Worm (Caenorhabditis elegans) whole organism, midembryonic: ENCODE data around the gene Y44A6D.6.

ENCODE experiments used
- T22C8.4 ChIP-seq: fragments of 200-800 bp; sonication (Bioruptor generic); IDR thresholded peaks from 2 replicates; pipeline ENCODE4 v1.3.6; 2022; ENCODE audit warnings: missing genetic modification characterization, missing compliant biosample characterization
- cog-1 ChIP-seq: sonication (generic microtip); optimal IDR thresholded peaks from 2 replicates; lab custom pipeline; 2016; ENCODE audit warnings: missing genetic modification characterization, missing compliant biosample characterization
- flt-1 ChIP-seq: fragments of 200-800 bp; sonication (Bioruptor generic); IDR thresholded peaks from 2 replicates; pipeline ENCODE4 v1.3.6; 2022; ENCODE audit warnings: missing genetic modification characterization, missing compliant biosample characterization
- klf-2 ChIP-seq: fragments of 200-800 bp; sonication (Bioruptor generic); conservative IDR thresholded peaks from 2 replicates; pipeline ENCODE4 v1.3.6; 2022; ENCODE audit warnings: missing genetic modification reagents, missing genetic modification characterization, missing compliant biosample characterization
- med-1 ChIP-seq: sonication (generic microtip); optimal IDR thresholded peaks from 2 replicates; lab custom pipeline; 2017; ENCODE audit warnings: missing genetic modification characterization, mild to moderate bottlenecking, missing compliant biosample characterization, antibody characterized with exemption, missing genetic modification reagents; ENCODE audit not compliant: insufficient read depth
- ref-1 ChIP-seq: fragments of 200-800 bp; sonication (Bioruptor generic); conservative IDR thresholded peaks from 2 replicates; pipeline ENCODE4 v1.3.6; 2022; ENCODE audit warnings: missing genetic modification reagents, missing genetic modification characterization, missing compliant biosample characterization
- tab-1 ChIP-seq: fragments of 200-800 bp; sonication (Bioruptor generic); IDR thresholded peaks from 2 replicates; pipeline ENCODE4 v1.3.6; 2022; ENCODE audit warnings: missing genetic modification characterization, missing compliant biosample characterization
- ztf-23 ChIP-seq: fragments of 200-800 bp; sonication (Bioruptor generic); IDR thresholded peaks from 2 replicates; pipeline ENCODE4 v1.3.6; 2022; ENCODE audit warnings: missing genetic modification reagents, missing genetic modification characterization, missing compliant biosample characterization
- ztf-29 ChIP-seq: fragments of 200-800 bp; sonication (Bioruptor generic); IDR thresholded peaks from 2 replicates; pipeline ENCODE4 v1.3.6; 2022; ENCODE audit warnings: missing genetic modification reagents, missing genetic modification characterization, missing compliant biosample characterization

Gene Y44A6D.6

ce11 chrV:20807038-20807437 is at the start of gene Y44A6D.6:
Gene Y44A6D.6 (plus strand): TSS chrV:20807338.
- TF ChIP-seq T22C8.4 (GFP tag; lab: Robert Waterston, UW), result no peak
- TF ChIP-seq tab-1, result no peak
- TF ChIP-seq flt-1 (GFP tag; lab: Robert Waterston, UW), result no peak
- no peak for TF ChIP-seq klf-2
- TF ChIP-seq ztf-23, result no peak

ce11 chrV:20758106-20758505 is 49.0 kb upstream of the Y44A6D.6 start:
- TF ChIP-seq klf-2, result no peak
- no peak for TF ChIP-seq flt-1 (GFP tag; lab: Robert Waterston, UW)
- TF ChIP-seq ztf-23, result no peak
- no peak for TF ChIP-seq tab-1
- no peak for TF ChIP-seq med-1 (GFP tag; lab: Kevin White, UChicago)
- no peak for TF ChIP-seq ref-1
- TF ChIP-seq cog-1, result no peak
- TF ChIP-seq ztf-29 (GFP tag; lab: Robert Waterston, UW), result no peak
- TF ChIP-seq T22C8.4 (GFP tag; lab: Robert Waterston, UW), result no peak

DNA sequence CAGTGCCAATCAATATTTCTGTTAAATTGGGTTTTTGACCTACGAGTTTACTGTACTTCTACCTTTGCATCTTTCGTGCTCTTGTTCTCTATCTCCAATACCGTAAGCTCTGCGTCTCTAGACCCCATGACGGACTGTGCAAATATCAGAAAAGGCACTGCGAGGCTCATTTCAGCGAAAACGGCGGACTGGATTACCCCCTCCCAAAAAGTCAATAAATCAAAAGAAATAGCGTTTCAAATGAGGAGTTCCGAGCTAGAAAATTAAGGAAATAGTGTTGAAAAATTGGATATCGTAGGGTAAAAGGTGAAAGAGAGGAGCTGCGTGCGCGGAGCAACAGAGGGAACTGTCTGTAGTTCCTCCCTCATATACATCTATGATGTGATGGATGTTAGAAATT is 45.4 kb upstream of the Y44A6D.6 start:
- TF ChIP-seq flt-1 (GFP tag; lab: Robert Waterston, UW) (no peak), T22C8.4 (GFP tag; lab: Robert Waterston, UW) (no peak), ztf-23 (no peak), cog-1 (no peak), klf-2 (no peak)

- TF ChIP-seq cog-1 (no peak), ztf-29 (GFP tag; lab: Robert Waterston, UW) (no peak), ztf-23 (no peak), T22C8.4 (GFP tag; lab: Robert Waterston, UW) (no peak), tab-1 (no peak), klf-2 (no peak), med-1 (GFP tag; lab: Kevin White, UChicago) (no peak), ref-1 (no peak), flt-1 (GFP tag; lab: Robert Waterston, UW) (no peak)
Measured at ce11 chrV:20763192-20763591, 43.9 kb upstream of the Y44A6D.6 start.

- TF ChIP-seq ztf-23 (no peak), med-1 (GFP tag; lab: Kevin White, UChicago) (no peak), T22C8.4 (GFP tag; lab: Robert Waterston, UW) (no peak), ref-1 (no peak), cog-1 (no peak), tab-1 (no peak), flt-1 (GFP tag; lab: Robert Waterston, UW) (no peak), klf-2 (no peak), ztf-29 (GFP tag; lab: Robert Waterston, UW) (no peak)
Measured at ce11 chrV:20770061-20770460, 37.1 kb upstream of the Y44A6D.6 start, which contains the start of gene elp-1. Gene elp-1 (minus strand): TSS chrV:20770161.

- no peak for TF ChIP-seq tab-1
Measured at ce11 chrV:20770846-20771245, 36.3 kb upstream of the Y44A6D.6 start.

DNA sequence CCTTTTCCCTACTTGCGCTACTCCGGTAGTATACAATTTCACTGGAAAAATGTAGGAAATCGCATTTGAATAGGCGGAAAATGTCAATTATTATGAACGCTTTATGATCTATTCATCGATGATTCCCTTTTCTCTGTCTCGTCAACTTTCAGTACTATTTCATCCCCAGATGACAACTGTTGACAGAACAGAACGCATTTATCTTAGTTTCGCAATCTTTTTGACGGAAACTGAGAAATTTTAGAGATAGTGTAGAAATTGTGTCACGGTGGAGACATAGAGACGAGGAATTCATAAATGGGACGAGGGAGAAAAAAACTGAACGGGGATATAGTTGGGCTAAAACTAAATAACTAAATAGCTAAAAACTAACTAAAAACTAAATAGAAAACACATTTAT is 35.4 kb upstream of the Y44A6D.6 start:
- TF ChIP-seq klf-2, result no peak
- no peak for TF ChIP-seq T22C8.4 (GFP tag; lab: Robert Waterston, UW)
- no peak for TF ChIP-seq flt-1 (GFP tag; lab: Robert Waterston, UW)
- TF ChIP-seq ztf-23, result no peak
- TF ChIP-seq ztf-29 (GFP tag; lab: Robert Waterston, UW), result no peak

ce11 chrV:20773647-20774046 is 33.5 kb upstream of the Y44A6D.6 start, which contains the start of gene F38A6.5:
Gene F38A6.5 (minus strand): TSS chrV:20773747.
- TF ChIP-seq ztf-23, result no peak
- TF ChIP-seq ref-1, result no peak
- TF ChIP-seq T22C8.4 (GFP tag; lab: Robert Waterston, UW), result no peak
- no peak for TF ChIP-seq med-1 (GFP tag; lab: Kevin White, UChicago)
- TF ChIP-seq tab-1, result no peak
- no peak for TF ChIP-seq cog-1
- TF ChIP-seq ztf-29 (GFP tag; lab: Robert Waterston, UW), result no peak
- no peak for TF ChIP-seq klf-2
- TF ChIP-seq flt-1 (GFP tag; lab: Robert Waterston, UW), result no peak

ce11 chrV:20775269-20775668 is 31.9 kb upstream of the Y44A6D.6 start, which contains the start of gene F38A6.4:
Gene F38A6.4 (minus strand): TSS chrV:20775369.
- TF ChIP-seq klf-2 (no peak), ztf-23 (no peak)

ce11 chrV:20776761-20777160 is 30.4 kb upstream of the Y44A6D.6 start:
- TF ChIP-seq ztf-29 (GFP tag; lab: Robert Waterston, UW) (no peak), klf-2 (no peak)

ce11 chrV:20778257-20778697 is 28.9 kb upstream of the Y44A6D.6 start:
- TF ChIP-seq cog-1, result peak; percentile 87
- 0 out of 2 replicates have a peak, but pooled peaks have one; percentile 5 for TF ChIP-seq ztf-23
- no peak for TF ChIP-seq ztf-29 (GFP tag; lab: Robert Waterston, UW)
- TF ChIP-seq flt-1 (GFP tag; lab: Robert Waterston, UW), result peak; percentile 51; the same call in 1 of the 2 replicates

ce11 chrV:20778886-20779285 is 28.3 kb upstream of the Y44A6D.6 start:
- no peak for TF ChIP-seq tab-1
